Fruit fly (Drosophila melanogaster) Kc167 (cell line): ENCODE measurements around the gene rec.

Experiments
- Myc ChIP-seq: fragments of >200 bp; optimal IDR thresholded peaks from 2 replicates; lab custom pipeline; 2017; ENCODE audit warnings: missing external identifiers
- h ChIP-seq: fragments of >200 bp; optimal IDR thresholded peaks from 3 replicates; lab custom pipeline; 2018; ENCODE audit warnings: missing external identifiers
- psq ChIP-seq: fragments of >200 bp; optimal IDR thresholded peaks from 2 replicates; lab custom pipeline; 2017; ENCODE audit warnings: missing external identifiers

DNA sequence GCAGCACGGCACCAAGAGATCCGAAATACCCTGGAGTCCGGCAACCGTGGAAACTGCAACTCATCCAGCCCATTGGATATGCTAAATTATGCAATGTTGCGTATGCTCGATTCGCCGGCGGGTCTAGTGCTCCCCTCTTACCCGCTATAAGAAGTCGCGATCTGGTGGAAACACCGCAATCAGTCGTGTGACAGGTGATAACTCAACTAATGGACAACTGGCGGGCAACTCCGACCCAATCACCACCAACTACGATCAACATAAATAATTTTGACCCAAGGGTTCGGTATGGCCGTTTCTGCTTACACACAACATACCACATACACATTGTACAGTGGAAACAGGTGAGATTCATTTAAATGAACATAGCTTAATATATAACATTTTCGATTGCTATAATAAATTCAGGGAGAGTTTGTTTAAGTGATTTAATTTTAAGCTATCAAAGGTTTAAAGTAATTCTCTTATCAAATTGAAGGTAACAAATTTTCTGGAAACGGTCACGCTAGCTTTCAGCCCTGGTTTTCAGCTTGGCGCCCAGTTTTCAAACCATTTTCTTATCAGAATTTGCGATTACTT lies 24.8 kb upstream of the rec start, which contains the start of gene Hmt-1:
- TF ChIP-seq psq (lab: Kevin White, UChicago), result no peak
- no peak for TF ChIP-seq h
- TF ChIP-seq Myc (lab: Kevin White, UChicago), result no peak
